Worm (Caenorhabditis elegans) whole organism, L1 larva: ENCODE measurements around the gene K09E2.3.

ENCODE experiments used
- alr-1 ChIP-seq: fragments of 200-800 bp; sonication (Bioruptor generic); optimal IDR thresholded peaks from 2 replicates; lab custom pipeline; 2018; ENCODE audit warnings: borderline replicate concordance, mild to moderate bottlenecking, missing genetic modification characterization, missing compliant biosample characterization
- ces-1 ChIP-seq: fragments of 150-350 bp; optimal IDR thresholded peaks from 2 replicates; lab custom pipeline; 2014; ENCODE audit warnings: missing biosample characterization, missing genetic modification reagents, missing genetic modification characterization
- egl-27 ChIP-seq, 2 experiments: fragments of 150-350 bp in 1 of 2; sonication (generic microtip); optimal IDR thresholded peaks; 3 replicates each; lab custom pipeline; 2017 to 2018; ENCODE audit warnings: missing biosample characterization in 2 of 2, missing genetic modification characterization in 2 of 2, missing genetic modification reagents in 2 of 2
- mdl-1 ChIP-seq, 2 experiments: fragments of 150-350 bp; optimal IDR thresholded peaks; 2 replicates each; lab custom pipeline; 2014 to 2017; ENCODE audit warnings: missing biosample characterization in 2 of 2, missing genetic modification characterization in 2 of 2, inconsistent platforms in 1 of 2
- mep-1 ChIP-seq: fragments of 150-350 bp; optimal IDR thresholded peaks from 2 replicates; lab custom pipeline; 2014; ENCODE audit warnings: missing biosample characterization, missing genetic modification characterization
- nhr-28 ChIP-seq: fragments of 150-350 bp; optimal IDR thresholded peaks from 2 replicates; lab custom pipeline; 2014; ENCODE audit warnings: missing biosample characterization, missing genetic modification characterization
- rnt-1 ChIP-seq: sonication (generic microtip); optimal IDR thresholded peaks from 2 replicates; lab custom pipeline; 2016; ENCODE audit warnings: mild to moderate bottlenecking, missing genetic modification characterization, moderate library complexity, missing compliant biosample characterization

DNA sequence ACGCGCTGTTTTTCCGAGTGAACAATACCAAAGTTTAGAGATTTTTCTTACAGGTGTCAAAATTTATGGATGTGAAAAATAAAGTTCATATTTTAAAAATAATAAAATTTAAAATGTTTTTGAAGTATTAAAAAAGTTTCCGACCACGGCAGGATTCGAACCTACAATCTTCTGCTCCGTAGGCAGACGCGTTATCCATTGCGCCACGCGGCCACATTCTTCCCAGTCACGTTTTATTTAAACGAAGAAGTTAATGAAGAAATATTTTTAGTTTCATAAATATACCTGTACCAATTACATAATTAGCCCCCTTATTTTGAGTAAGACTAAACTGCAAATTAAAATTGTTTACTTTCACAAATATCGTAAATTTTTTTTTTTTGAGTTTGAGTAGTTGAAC lies 32.2 kb upstream of the K09E2.3 start:
- TF ChIP-seq mdl-1 (tag; optimal IDR thresholded peaks at IDR 0.05; lab: Kevin White, UChicago) (no peak), mep-1 (tag; lab: Kevin White, UChicago) (no peak), ces-1 (GFP tag; lab: Kevin White, UChicago) (no peak), nhr-28 (tag; lab: Kevin White, UChicago) (no peak), egl-27 (tag; optimal IDR thresholded peaks at IDR 0.05; lab: Kevin White, UChicago) (no peak), rnt-1 (tag; lab: Kevin White, UChicago) (no peak), alr-1 (tag; lab: Kevin White, UChicago) (no peak)
